Fruit fly (Drosophila melanogaster): ENCODE measurements around the gene hoip.

The hoip gene

DNA sequence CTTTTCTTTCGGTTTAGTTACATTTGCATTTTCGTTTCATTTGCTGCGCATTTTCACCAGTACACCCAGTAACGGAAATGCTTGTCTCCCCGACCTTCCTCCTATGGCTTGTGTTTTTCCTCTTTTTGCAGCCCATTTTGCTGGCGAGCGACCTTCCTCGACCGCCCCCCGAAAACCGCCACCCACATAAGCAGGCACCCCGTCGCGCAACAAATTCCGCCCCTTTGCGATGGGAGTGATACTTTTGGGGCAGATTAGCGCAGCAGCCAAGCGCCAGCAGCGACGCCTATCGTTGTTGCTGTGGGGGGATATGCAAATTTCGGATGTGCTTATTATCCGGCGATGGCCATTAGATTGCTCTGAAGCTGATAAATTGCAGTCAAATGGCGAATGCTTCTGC is 26.4 kb upstream of the hoip start (continued):
- no peak for TF ChIP-seq Drgx (GFP tag; IDR thresholded peaks at IDR 0.05)
- TF ChIP-seq gsb (GFP tag; IDR thresholded peaks at IDR 0.05), result no peak
- no peak for TF ChIP-seq fu2 (GFP tag; optimal IDR thresholded peaks at IDR 0.05)
- TF ChIP-seq CkIIα-i1 (GFP tag; IDR thresholded peaks at IDR 0.05), result no peak
- no peak for TF ChIP-seq sug (tag; optimal IDR thresholded peaks at IDR 0.05)
- no peak for TF ChIP-seq p53 (GFP tag; optimal IDR thresholded peaks at IDR 0.05)
- TF ChIP-seq CG18599 (GFP tag; optimal IDR thresholded peaks at IDR 0.05), result no peak
- no peak for TF ChIP-seq gro (GFP tag; optimal IDR thresholded peaks at IDR 0.05)
- no peak for TF ChIP-seq CG8359 (GFP tag; optimal IDR thresholded peaks at IDR 0.05; ENCODE audit: borderline replicate concordance)
- no peak for TF ChIP-seq pros (GFP tag; optimal IDR thresholded peaks at IDR 0.05)
- TF ChIP-seq CG8388 (GFP tag; optimal IDR thresholded peaks at IDR 0.05), result no peak
- no peak for TF ChIP-seq NC2β (GFP tag; optimal IDR thresholded peaks at IDR 0.05)
- no peak for TF ChIP-seq sima (GFP tag; optimal IDR thresholded peaks at IDR 0.05)
- no peak for TF ChIP-seq CG2712 (tag; optimal IDR thresholded peaks at IDR 0.05)
- no peak for TF ChIP-seq danr (GFP tag; IDR thresholded peaks at IDR 0.05)
- TF ChIP-seq CG16813 (GFP tag; IDR thresholded peaks at IDR 0.05; ENCODE audit: partially characterized antibody), result 0 out of 3 replicates have a peak, but pooled peaks have one; percentile 11
- TF ChIP-seq da (GFP tag; optimal IDR thresholded peaks at IDR 0.05), result no peak
- no peak for TF ChIP-seq D (optimal IDR thresholded peaks at IDR 0.05)
- TF ChIP-seq D (GFP tag; optimal IDR thresholded peaks at IDR 0.05), result no peak
- no peak for TF ChIP-seq CG17568 (GFP tag; optimal IDR thresholded peaks at IDR 0.05)
- no peak for TF ChIP-seq CG2875 (GFP tag; optimal IDR thresholded peaks at IDR 0.05)
- no peak for TF ChIP-seq maf-S (GFP tag; optimal IDR thresholded peaks at IDR 0.05)
- TF ChIP-seq Max (GFP tag; optimal IDR thresholded peaks at IDR 0.05), result no peak
- TF ChIP-seq vnd (GFP tag; IDR thresholded peaks at IDR 0.05; ENCODE audit: partially characterized antibody), result no peak
- TF ChIP-seq kah (GFP tag; optimal IDR thresholded peaks at IDR 0.05), result no peak
- TF ChIP-seq z (GFP tag; IDR thresholded peaks at IDR 0.05), result no peak
- TF ChIP-seq CG4854 (GFP tag; optimal IDR thresholded peaks at IDR 0.05), result no peak
- TF ChIP-seq ase (GFP tag; IDR thresholded peaks at IDR 0.05), result no peak
- TF ChIP-seq CG6854 (GFP tag; optimal IDR thresholded peaks at IDR 0.05), result no peak
- TF ChIP-seq Med (GFP tag), result peak; percentile 37
- no peak for TF ChIP-seq CG15601 (tag; optimal IDR thresholded peaks at IDR 0.05)
- no peak for TF ChIP-seq CG16863 (GFP tag; optimal IDR thresholded peaks at IDR 0.05)
- TF ChIP-seq CG6254 (GFP tag; optimal IDR thresholded peaks at IDR 0.05), result no peak
- no peak for TF ChIP-seq Lim3 (GFP tag; IDR thresholded peaks at IDR 0.05)
- peak; percentile 55; the same call in 1 of the 2 replicates for TF ChIP-seq crol (GFP tag; IDR thresholded peaks at IDR 0.05)
- TF ChIP-seq CG11398 (GFP tag; optimal IDR thresholded peaks at IDR 0.05), result no peak
- no peak for TF ChIP-seq Ptx1 (GFP tag; IDR thresholded peaks at IDR 0.05)
- TF ChIP-seq CG7928 (GFP tag; optimal IDR thresholded peaks at IDR 0.05), result no peak
- TF ChIP-seq CG8765 (GFP tag; IDR thresholded peaks at IDR 0.05), result no peak
- no peak for TF ChIP-seq seq (GFP tag; IDR thresholded peaks at IDR 0.05)
- no peak for TF ChIP-seq CG11696 (GFP tag; IDR thresholded peaks at IDR 0.05)
- 0 out of 2 replicates have a peak, but pooled peaks have one; percentile 21 for TF ChIP-seq CG9932 (GFP tag; IDR thresholded peaks at IDR 0.05)
- TF ChIP-seq CG8089 (GFP tag; optimal IDR thresholded peaks at IDR 0.05), result no peak
- TF ChIP-seq CG4617 (GFP tag; optimal IDR thresholded peaks at IDR 0.05; ENCODE audit: borderline replicate concordance), result no peak
- no peak for TF ChIP-seq CG14710 (tag; optimal IDR thresholded peaks at IDR 0.05)
- no peak for TF ChIP-seq gcm (GFP tag; optimal IDR thresholded peaks at IDR 0.05)
- no peak for TF ChIP-seq CG13775 (GFP tag; optimal IDR thresholded peaks at IDR 0.05)
- TF ChIP-seq CG4328 (GFP tag; optimal IDR thresholded peaks at IDR 0.05), result no peak
- TF ChIP-seq CG18262 (tag; optimal IDR thresholded peaks at IDR 0.05), result no peak
- TF ChIP-seq CG14860 (GFP tag; IDR thresholded peaks at IDR 0.05; ENCODE audit: partially characterized antibody), result no peak
- TF ChIP-seq slbo (GFP tag; IDR thresholded peaks at IDR 0.05), result 0 out of 2 replicates have a peak, but pooled peaks have one; percentile 10
- TF ChIP-seq H15 (GFP tag; IDR thresholded peaks at IDR 0.05), result no peak

Measured in whole organism, embryonic.